Worm (Caenorhabditis elegans) whole organism, L1 larva: ENCODE results near the gene T06F4.1.

ENCODE experiments used
- Y116A8C.19 ChIP-seq: sonication (generic microtip); optimal IDR thresholded peaks from 2 replicates; lab custom pipeline; 2016; ENCODE audit warnings: missing compliant biosample characterization, missing genetic modification characterization, borderline replicate concordance
- aha-1 ChIP-seq: fragments of 150-350 bp; optimal IDR thresholded peaks from 2 replicates; lab custom pipeline; 2014; ENCODE audit warnings: missing biosample characterization, missing genetic modification characterization
- ama-1 ChIP-seq: fragments of 150-350 bp; optimal IDR thresholded peaks from 2 replicates; lab custom pipeline; 2014
- blmp-1 ChIP-seq: fragments of 150-350 bp; optimal IDR thresholded peaks from 2 replicates; lab custom pipeline; 2014; ENCODE audit warnings: missing biosample characterization, missing genetic modification characterization
- ceh-8 ChIP-seq: fragments of 200-800 bp; sonication (Bioruptor generic); optimal IDR thresholded peaks from 2 replicates; lab custom pipeline; 2018; ENCODE audit warnings: mild to moderate bottlenecking, missing genetic modification characterization, moderate library complexity, missing compliant biosample characterization
- ces-1 ChIP-seq: fragments of 150-350 bp; optimal IDR thresholded peaks from 2 replicates; lab custom pipeline; 2014; ENCODE audit warnings: missing biosample characterization, missing genetic modification reagents, missing genetic modification characterization
- dsc-1 ChIP-seq: sonication (generic microtip); optimal IDR thresholded peaks from 2 replicates; lab custom pipeline; 2016; ENCODE audit warnings: mild to moderate bottlenecking, missing genetic modification characterization, missing compliant biosample characterization
- efl-1 ChIP-seq, 4 experiments: fragments of 150-350 bp; optimal IDR thresholded peaks in 3 of 4; peaks in 1 of 4; 1 replicate in 1 of 4; 2 replicates in 3 of 4; lab custom pipeline; 2014; ENCODE audit warnings: missing biosample characterization in 2 of 4, missing genetic modification characterization in 2 of 4, missing genetic modification reagents in 2 of 4
- efl-3 ChIP-seq: fragments of 200-800 bp; sonication (Bioruptor generic); optimal IDR thresholded peaks from 2 replicates; lab custom pipeline; 2018; ENCODE audit warnings: mild to moderate bottlenecking, missing genetic modification characterization, missing compliant biosample characterization
- egl-13 ChIP-seq: sonication (generic microtip); optimal IDR thresholded peaks from 2 replicates; lab custom pipeline; 2016; ENCODE audit warnings: missing genotype, missing genetic modification reagents, missing genetic modification characterization, missing compliant biosample characterization
- egl-27 ChIP-seq, 2 experiments: fragments of 150-350 bp in 1 of 2; sonication (generic microtip); optimal IDR thresholded peaks; 3 replicates each; lab custom pipeline; 2017 to 2018; ENCODE audit warnings: missing biosample characterization in 2 of 2, missing genetic modification characterization in 2 of 2, missing genetic modification reagents in 2 of 2
- elt-2 ChIP-seq: sonication (generic microtip); optimal IDR thresholded peaks from 2 replicates; lab custom pipeline; 2016; ENCODE audit warnings: missing genetic modification characterization, mild to moderate bottlenecking, inconsistent platforms, missing compliant biosample characterization, missing genetic modification reagents
- ets-5 ChIP-seq: fragments of 200-800 bp; sonication (Bioruptor generic); IDR thresholded peaks from 2 replicates; pipeline ENCODE4 v1.3.6; 2022; ENCODE audit warnings: missing genetic modification characterization, missing compliant biosample characterization
- fkh-4 ChIP-seq: sonication (generic microtip); optimal IDR thresholded peaks from 2 replicates; lab custom pipeline; 2016; ENCODE audit warnings: missing compliant biosample characterization, missing genetic modification characterization, borderline replicate concordance
- fkh-8 ChIP-seq: sonication (generic microtip); optimal IDR thresholded peaks from 2 replicates; lab custom pipeline; 2016; ENCODE audit warnings: mild to moderate bottlenecking, missing genetic modification characterization, missing compliant biosample characterization
- fos-1 ChIP-seq: fragments of 150-350 bp; optimal IDR thresholded peaks from 2 replicates; lab custom pipeline; 2014; ENCODE audit warnings: missing biosample characterization, missing genetic modification characterization
- grh-1 ChIP-seq: fragments of 200-800 bp; sonication (Bioruptor generic); IDR thresholded peaks from 2 replicates; pipeline ENCODE4 v1.3.6; 2022; ENCODE audit warnings: missing genetic modification reagents, missing genetic modification characterization, missing compliant biosample characterization
- hpl-2 ChIP-seq: fragments of 150-350 bp; optimal IDR thresholded peaks from 2 replicates; lab custom pipeline; 2014; ENCODE audit warnings: missing biosample characterization, missing genetic modification reagents, missing genetic modification characterization
- lin-13 ChIP-seq: fragments of 150-350 bp; optimal IDR thresholded peaks from 2 replicates; lab custom pipeline; 2014; ENCODE audit warnings: missing biosample characterization, missing genetic modification reagents, missing genetic modification characterization
- lin-14 ChIP-seq: fragments of 200-800 bp; sonication (Bioruptor generic); optimal IDR thresholded peaks from 2 replicates; lab custom pipeline; 2018; ENCODE audit warnings: mild to moderate bottlenecking, missing genetic modification characterization, moderate library complexity, missing compliant biosample characterization
- lin-39 ChIP-seq: fragments of 150-350 bp; optimal IDR thresholded peaks from 2 replicates; lab custom pipeline; 2014; ENCODE audit warnings: missing biosample characterization, missing genetic modification reagents, missing genetic modification characterization
- mdl-1 ChIP-seq, 2 experiments: fragments of 150-350 bp; optimal IDR thresholded peaks; 2 replicates each; lab custom pipeline; 2014 to 2017; ENCODE audit warnings: missing biosample characterization in 2 of 2, missing genetic modification characterization in 2 of 2, inconsistent platforms in 1 of 2
- mef-2 ChIP-seq: fragments of 150-350 bp; optimal IDR thresholded peaks from 2 replicates; lab custom pipeline; 2014; ENCODE audit warnings: missing biosample characterization, missing genetic modification characterization
- mep-1 ChIP-seq: fragments of 150-350 bp; optimal IDR thresholded peaks from 2 replicates; lab custom pipeline; 2014; ENCODE audit warnings: missing biosample characterization, missing genetic modification characterization
- nhr-12 ChIP-seq: sonication (generic microtip); optimal IDR thresholded peaks from 2 replicates; lab custom pipeline; 2017; ENCODE audit warnings: missing biosample characterization, missing genetic modification characterization
- nhr-19 ChIP-seq: fragments of 200-800 bp; sonication (Bioruptor generic); conservative IDR thresholded peaks from 2 replicates; pipeline ENCODE4 v1.3.6; 2022; ENCODE audit warnings: missing genetic modification characterization, missing compliant biosample characterization
- nhr-237 ChIP-seq: fragments of 150-350 bp; optimal IDR thresholded peaks from 2 replicates; lab custom pipeline; 2014; ENCODE audit warnings: missing biosample characterization, missing genetic modification characterization
- nhr-76 ChIP-seq: sonication (generic microtip); optimal IDR thresholded peaks from 2 replicates; lab custom pipeline; 2017; ENCODE audit warnings: missing biosample characterization, missing genetic modification characterization
- nhr-77 ChIP-seq: fragments of 150-350 bp; optimal IDR thresholded peaks from 2 replicates; lab custom pipeline; 2014; ENCODE audit warnings: missing biosample characterization, missing genetic modification characterization
- nhr-84 ChIP-seq: sonication (generic microtip); optimal IDR thresholded peaks from 2 replicates; lab custom pipeline; 2017; ENCODE audit warnings: missing biosample characterization, missing genetic modification characterization
- pag-3 ChIP-seq: sonication (generic microtip); optimal IDR thresholded peaks from 2 replicates; lab custom pipeline; 2017; ENCODE audit warnings: missing genetic modification characterization, mild to moderate bottlenecking, missing compliant biosample characterization, antibody characterized with exemption, borderline replicate concordance; ENCODE audit not compliant: insufficient read depth
- pax-3 ChIP-seq: fragments of 200-800 bp; sonication (Bioruptor generic); optimal IDR thresholded peaks from 2 replicates; lab custom pipeline; 2018; ENCODE audit warnings: mild to moderate bottlenecking, missing genetic modification characterization, moderate library complexity, missing compliant biosample characterization
- pqm-1 ChIP-seq: sonication (generic microtip); optimal IDR thresholded peaks from 3 replicates; lab custom pipeline; 2017; ENCODE audit warnings: missing biosample characterization, missing genetic modification characterization
- rnt-1 ChIP-seq: sonication (generic microtip); optimal IDR thresholded peaks from 2 replicates; lab custom pipeline; 2016; ENCODE audit warnings: mild to moderate bottlenecking, missing genetic modification characterization, moderate library complexity, missing compliant biosample characterization
- snu-23 ChIP-seq: sonication (generic microtip); optimal IDR thresholded peaks from 2 replicates; lab custom pipeline; 2016; ENCODE audit warnings: missing genetic modification characterization, missing compliant biosample characterization
- sptf-1 ChIP-seq: fragments of 150-350 bp; optimal IDR thresholded peaks from 2 replicates; lab custom pipeline; 2014; ENCODE audit warnings: missing biosample characterization, missing genetic modification characterization
- unc-62 ChIP-seq: fragments of 150-350 bp; optimal IDR thresholded peaks from 2 replicates; lab custom pipeline; 2014; ENCODE audit warnings: missing biosample characterization, missing genetic modification reagents, missing genetic modification characterization
- zag-1 ChIP-seq: fragments of 150-350 bp; optimal IDR thresholded peaks from 2 replicates; lab custom pipeline; 2014; ENCODE audit warnings: missing biosample characterization, missing genetic modification characterization
- zip-4 ChIP-seq: fragments of 200-800 bp; sonication (Bioruptor generic); optimal IDR thresholded peaks from 2 replicates; lab custom pipeline; 2018; ENCODE audit warnings: mild to moderate bottlenecking, missing genetic modification characterization, moderate library complexity, missing compliant biosample characterization

Gene T06F4.1

ce11 chrX:4120935-4121334 is 41.8 kb upstream of the T06F4.1 start, which contains the start of gene F09F9.3:
Gene F09F9.3, minus strand, starts transcription at chrX:4121035.
- TF ChIP-seq sptf-1 (tag; lab: Kevin White, UChicago): no peak
- TF ChIP-seq unc-62 (GFP tag; lab: Kevin White, UChicago): no peak
- no peak for TF ChIP-seq efl-3
- TF ChIP-seq ceh-8 (GFP tag; lab: Kevin White, UChicago): no peak
- TF ChIP-seq mep-1 (tag; lab: Kevin White, UChicago): no peak
- TF ChIP-seq lin-39 (tag; lab: Kevin White, UChicago): no peak
- no peak for TF ChIP-seq nhr-84 (tag; lab: Kevin White, UChicago)
- TF ChIP-seq fkh-8 (tag; lab: Kevin White, UChicago): no peak
- no peak for TF ChIP-seq hpl-2 (GFP tag; lab: Kevin White, UChicago)
- TF ChIP-seq mef-2 (tag; lab: Kevin White, UChicago): no peak
- TF ChIP-seq pax-3 (tag; lab: Kevin White, UChicago): no peak
- TF ChIP-seq egl-13 (tag; lab: Kevin White, UChicago): no peak

ce11 chrX:4117626-4118025 is 38.5 kb upstream of the T06F4.1 start, which contains the start of gene F09F9.5:
Gene F09F9.5, plus strand, starts transcription at chrX:4117926.
- TF ChIP-seq pax-3 (tag; lab: Kevin White, UChicago) (no peak), nhr-77 (tag; lab: Kevin White, UChicago) (no peak), rnt-1 (tag; lab: Kevin White, UChicago) (no peak)

ce11 chrX:4115026-4115425 is 35.9 kb upstream of the T06F4.1 start, which contains the start of gene F09F9.1:
Gene F09F9.1, plus strand, starts transcription at chrX:4115326.
- no peak for TF ChIP-seq efl-1 (optimal IDR thresholded peaks at IDR 0.05; lab: Kevin White, UChicago)
- peak in 1 of 2 experiments; percentile 55 for TF ChIP-seq efl-1 (GFP tag; optimal IDR thresholded peaks at IDR 0.05 in 1 of 2; lab: Kevin White, UChicago)
- TF ChIP-seq egl-27 (tag; optimal IDR thresholded peaks at IDR 0.05; lab: Kevin White, UChicago): no peak

- TF ChIP-seq blmp-1 (tag; lab: Kevin White, UChicago): peak; percentile 76
- no peak for TF ChIP-seq dsc-1
These were observed 32.3 kb upstream of the T06F4.1 start, which contains the start of gene F09F9.2 for ce11 chrX:4111416-4111815. Gene F09F9.2, minus strand, starts transcription at chrX:4111440.

ce11 chrX:4109970-4110369 is 30.8 kb upstream of the T06F4.1 start:
- no peak for TF ChIP-seq mdl-1 (tag; optimal IDR thresholded peaks at IDR 0.05; lab: Kevin White, UChicago)
- TF ChIP-seq nhr-237 (tag; lab: Kevin White, UChicago): no peak
- no peak for TF ChIP-seq grh-1 (GFP tag; lab: Robert Waterston, UW)
- no peak for TF ChIP-seq zag-1 (tag; lab: Kevin White, UChicago)
- no peak for TF ChIP-seq Y116A8C.19 (tag; lab: Kevin White, UChicago)
- no peak for TF ChIP-seq nhr-76 (tag; lab: Kevin White, UChicago)
- TF ChIP-seq efl-3: no peak
- no peak for TF ChIP-seq nhr-12 (tag; lab: Kevin White, UChicago)
- peak; percentile 27 for TF ChIP-seq lin-14 (GFP tag; lab: Kevin White, UChicago)
- no peak for TF ChIP-seq elt-2 (tag; lab: Kevin White, UChicago)
- no peak for TF ChIP-seq pqm-1
- TF ChIP-seq ama-1: no peak
- no peak for TF ChIP-seq ces-1
- no peak for TF ChIP-seq sptf-1 (tag; lab: Kevin White, UChicago)
- peak; percentile 51 for TF ChIP-seq blmp-1 (tag; lab: Kevin White, UChicago)

ce11 chrX:4106896-4107505 is 27.8 kb upstream of the T06F4.1 start, which contains the start of gene R02E4.2:
Gene R02E4.2, plus strand, starts transcription at chrX:4107455.
- TF ChIP-seq nhr-19 (GFP tag; lab: Robert Waterston, UW) (no peak), dsc-1 (peak; percentile 97), zip-4 (GFP tag; lab: Kevin White, UChicago) (no peak), fkh-4 (tag; lab: Kevin White, UChicago) (peak; percentile 83), ama-1 (no peak), fos-1 (tag; lab: Kevin White, UChicago) (no peak), ets-5 (GFP tag; lab: Robert Waterston, UW) (no peak), lin-13 (GFP tag; lab: Kevin White, UChicago) (no peak), pag-3 (tag; lab: Kevin White, UChicago) (no peak), aha-1 (tag; lab: Kevin White, UChicago) (no peak), snu-23 (GFP tag; lab: Kevin White, UChicago) (no peak), egl-13 (tag; lab: Kevin White, UChicago) (no peak)
